Worm (Caenorhabditis elegans) whole organism, early embryonic: Measurements from ENCODE around the gene gtr-1.

ENCODE experiments used
- B0310.2 ChIP-seq: sonication (generic microtip); optimal IDR thresholded peaks from 2 replicates; lab custom pipeline; 2016; ENCODE audit warnings: mild to moderate bottlenecking, missing genetic modification characterization, missing compliant biosample characterization
- ama-1 ChIP-seq: fragments of 150-350 bp; optimal IDR thresholded peaks from 2 replicates; lab custom pipeline; 2014
- ceh-13 ChIP-seq: fragments of 200-800 bp; sonication (Bioruptor generic); optimal IDR thresholded peaks from 2 replicates; lab custom pipeline; 2018; ENCODE audit warnings: mild to moderate bottlenecking, missing genetic modification characterization, missing compliant biosample characterization

- TF ChIP-seq ama-1 (lab: Kevin White, UChicago): no peak
- TF ChIP-seq B0310.2 (tag; lab: Kevin White, UChicago): no peak
- TF ChIP-seq ceh-13 (GFP tag; lab: Kevin White, UChicago): no peak
These were observed 26.0 kb downstream of the gtr-1 start, which contains the start of gene wdr-54 for ce11 chrX:828603-829002.
